Worm (Caenorhabditis elegans) whole organism, late embryonic: ENCODE measurements around the gene ttr-30.

ENCODE experiments used
- ama-1 ChIP-seq: fragments of 150-350 bp; optimal IDR thresholded peaks from 2 replicates; lab custom pipeline; 2014
- fax-1 ChIP-seq: sonication (generic microtip); optimal IDR thresholded peaks from 2 replicates; lab custom pipeline; 2016; ENCODE audit warnings: missing genotype, missing genetic modification characterization, missing compliant biosample characterization
- lim-6 ChIP-seq: sonication (generic microtip); optimal IDR thresholded peaks from 2 replicates; lab custom pipeline; 2016; ENCODE audit warnings: missing genetic modification characterization, missing compliant biosample characterization
- ref-2 ChIP-seq: sonication (generic microtip); optimal IDR thresholded peaks from 2 replicates; lab custom pipeline; 2016; ENCODE audit warnings: missing genetic modification characterization, missing compliant biosample characterization
- sox-4 ChIP-seq: sonication (generic microtip); optimal IDR thresholded peaks from 2 replicates; lab custom pipeline; 2017; ENCODE audit warnings: mild to moderate bottlenecking, missing genetic modification characterization, inconsistent platforms, missing compliant biosample characterization

DNA sequence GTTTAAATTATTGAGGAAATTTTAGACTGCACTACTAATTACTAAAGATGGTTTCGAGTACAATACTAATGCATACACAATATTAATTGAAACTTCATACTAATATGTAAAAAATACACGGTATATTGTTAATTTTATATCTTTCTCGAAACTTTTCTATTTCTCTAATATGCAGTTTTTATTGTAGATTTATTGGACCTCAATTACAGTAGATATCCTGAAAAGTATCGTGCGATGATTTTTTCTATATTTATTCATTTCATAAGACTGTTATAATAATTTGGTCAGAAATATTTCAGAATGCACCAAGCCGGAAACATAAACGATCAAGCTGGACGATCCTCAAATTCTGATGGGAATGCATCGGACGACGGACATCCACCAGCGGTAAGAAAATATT is 13.0 kb downstream of the ttr-30 start, which contains the start of gene C07D8.5:
- TF ChIP-seq ama-1 (lab: Kevin White, UChicago) (no peak), ref-2 (tag; lab: Kevin White, UChicago) (no peak), sox-4 (tag; lab: Kevin White, UChicago) (no peak), fax-1 (tag; lab: Kevin White, UChicago) (no peak), lim-6 (tag; lab: Kevin White, UChicago) (no peak)
